Worm (Caenorhabditis elegans): ENCODE measurements around the gene smg-4.

smg-4 gene

DNA sequence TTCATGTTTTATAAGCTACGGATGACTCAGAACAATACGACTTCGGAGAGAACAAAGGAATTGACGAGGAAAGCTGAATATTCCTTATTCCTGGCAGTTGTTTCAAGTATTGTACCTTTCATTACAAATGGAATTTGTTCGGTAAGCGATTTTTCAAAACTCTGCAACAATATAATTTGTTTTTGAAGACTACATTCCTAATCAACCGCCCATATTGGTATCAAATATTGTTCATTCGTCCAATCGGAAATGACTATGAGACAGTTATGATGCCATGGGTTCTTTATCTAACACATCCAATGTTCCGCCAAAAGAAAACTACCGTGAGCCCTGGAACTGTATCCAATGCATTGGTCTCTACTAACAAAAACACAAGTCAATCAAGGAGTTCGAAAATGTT lies 34.7 kb upstream of the smg-4 start:
- TF ChIP-seq mls-2 (tag; optimal IDR thresholded peaks at IDR 0.05) = no peak
- no peak for TF ChIP-seq bed-3 (GFP tag; optimal IDR thresholded peaks at IDR 0.05)
- TF ChIP-seq ceh-43 (GFP tag; optimal IDR thresholded peaks at IDR 0.05) = no peak
- TF ChIP-seq nhr-28 (tag; optimal IDR thresholded peaks at IDR 0.05) = no peak

DNA sequence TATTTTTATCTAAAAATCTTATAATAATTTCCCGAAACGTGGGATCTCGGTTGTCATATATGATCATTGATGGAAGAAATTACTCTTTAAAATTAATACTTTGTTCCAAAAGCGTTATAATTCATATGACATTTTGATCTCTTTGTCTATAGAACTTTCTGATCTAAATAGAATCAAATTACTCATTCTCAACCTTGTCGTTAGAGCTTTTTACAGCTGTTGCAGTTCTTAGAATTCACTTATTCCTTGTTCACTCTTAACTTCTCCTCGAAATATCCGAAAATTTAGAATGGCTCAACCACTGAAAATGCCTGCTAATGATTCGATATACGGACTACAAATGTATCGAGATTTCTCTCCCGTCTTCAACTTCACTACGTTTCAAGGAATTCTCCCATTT lies 33.6 kb upstream of the smg-4 start, which contains the start of gene sru-29:
TSS of gene sru-29 (plus strand) at position 301 of the 400 bp plus-strand sequence.
- no peak for TF ChIP-seq nhr-76 (tag; optimal IDR thresholded peaks at IDR 0.05)
- TF ChIP-seq M03D4.4 (tag; optimal IDR thresholded peaks at IDR 0.05) = no peak
- no peak for TF ChIP-seq ceh-83 (GFP tag; optimal IDR thresholded peaks at IDR 0.05)
- TF ChIP-seq blmp-1 (tag; optimal IDR thresholded peaks at IDR 0.05) = no peak
- TF ChIP-seq zip-8 (tag; optimal IDR thresholded peaks at IDR 0.05) = no peak
- TF ChIP-seq lin-13 (tag; optimal IDR thresholded peaks at IDR 0.05) = no peak

DNA sequence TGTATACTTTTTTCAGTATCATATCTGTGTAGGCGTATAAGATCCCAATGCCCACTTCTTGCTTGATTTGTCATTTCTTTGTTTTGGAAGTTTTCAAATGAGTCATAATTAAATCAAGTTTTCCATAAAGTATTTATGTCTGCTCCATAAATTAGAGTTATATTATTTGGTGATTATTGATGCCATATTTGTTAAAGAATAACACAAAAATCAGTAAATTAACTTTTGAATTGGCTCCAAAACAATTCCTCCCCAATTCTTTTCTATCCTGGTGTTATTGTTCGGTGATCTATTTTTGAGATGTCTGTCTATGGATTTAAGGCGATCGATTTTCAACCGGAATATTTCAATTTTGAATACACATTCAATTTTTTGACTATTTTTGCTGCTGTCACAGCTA lies 27.6 kb upstream of the smg-4 start, which contains the start of gene sru-37:
TSS of gene sru-37 (plus strand) at position 301 of the 400 bp plus-strand sequence.
- TF ChIP-seq mep-1 (tag; optimal IDR thresholded peaks at IDR 0.05) (no peak), ceh-43 (GFP tag; optimal IDR thresholded peaks at IDR 0.05) (no peak), elt-3 (tag; optimal IDR thresholded peaks at IDR 0.05) (no peak), nhr-28 (tag; optimal IDR thresholded peaks at IDR 0.05) (no peak), nhr-12 (tag; optimal IDR thresholded peaks at IDR 0.05) (no peak), unc-120 (tag; optimal IDR thresholded peaks at IDR 0.05; ENCODE audit: poor library complexity, severe bottlenecking) (no peak), unc-39 (tag; optimal IDR thresholded peaks at IDR 0.05) (no peak), nhr-76 (tag; optimal IDR thresholded peaks at IDR 0.05) (no peak), pha-4 (tag; optimal IDR thresholded peaks at IDR 0.05) (no peak)

DNA sequence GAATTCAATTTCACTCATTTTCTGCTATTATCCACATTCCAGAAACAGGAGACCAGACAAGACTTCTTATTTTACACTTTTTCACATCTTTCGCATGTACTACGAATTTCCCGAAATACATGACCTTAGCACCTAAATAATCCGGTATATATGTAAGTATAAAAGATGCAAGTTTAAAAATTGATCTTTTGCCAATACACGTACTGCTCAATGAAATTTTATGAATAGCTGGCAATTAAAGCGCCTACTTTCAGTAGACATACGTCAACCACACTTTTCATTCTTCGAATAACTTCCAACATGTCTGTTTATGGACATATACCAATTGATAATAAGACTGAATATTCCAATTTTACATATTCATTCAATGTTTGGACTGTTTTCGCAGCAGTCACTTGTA lies 25.6 kb upstream of the smg-4 start, which contains the start of gene sru-39:
TSS of gene sru-39 (plus strand) at position 301 of the 400 bp plus-strand sequence.
- TF ChIP-seq elt-3 (tag; optimal IDR thresholded peaks at IDR 0.05) (no peak), mab-5 (tag; optimal IDR thresholded peaks at IDR 0.05) (no peak), ham-2 (GFP tag; optimal IDR thresholded peaks at IDR 0.05) (no peak), ceh-39 (tag; optimal IDR thresholded peaks at IDR 0.05) (no peak), unc-120 (tag; optimal IDR thresholded peaks at IDR 0.05; ENCODE audit: poor library complexity, severe bottlenecking) (no peak), unc-62 (GFP tag; optimal IDR thresholded peaks at IDR 0.05) (no peak)

DNA sequence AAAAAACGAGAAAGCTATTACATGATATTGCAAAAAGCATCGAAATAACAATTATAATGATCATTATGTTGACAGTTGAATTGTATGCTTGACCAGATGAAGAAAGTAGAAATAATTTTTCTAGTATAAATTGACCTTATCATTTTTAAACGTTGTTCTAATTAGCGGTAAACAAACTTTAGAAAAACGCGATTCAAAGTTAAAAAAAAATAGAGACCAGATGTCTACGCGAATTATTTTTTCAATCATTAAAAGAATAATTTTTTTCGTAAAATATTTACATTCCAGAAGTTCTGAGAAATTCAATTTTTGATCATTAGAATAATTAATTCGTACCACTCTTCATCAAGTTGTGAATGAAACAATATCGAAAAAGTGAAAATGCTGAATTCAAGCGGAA lies 24.4 kb upstream of the smg-4 start, which contains the start of gene F46B6.10:
TSS of gene F46B6.10 (minus strand) at position 101 of the 400 bp plus-strand sequence.
- TF ChIP-seq sptf-1 (tag; optimal IDR thresholded peaks at IDR 0.05) = no peak

DNA sequence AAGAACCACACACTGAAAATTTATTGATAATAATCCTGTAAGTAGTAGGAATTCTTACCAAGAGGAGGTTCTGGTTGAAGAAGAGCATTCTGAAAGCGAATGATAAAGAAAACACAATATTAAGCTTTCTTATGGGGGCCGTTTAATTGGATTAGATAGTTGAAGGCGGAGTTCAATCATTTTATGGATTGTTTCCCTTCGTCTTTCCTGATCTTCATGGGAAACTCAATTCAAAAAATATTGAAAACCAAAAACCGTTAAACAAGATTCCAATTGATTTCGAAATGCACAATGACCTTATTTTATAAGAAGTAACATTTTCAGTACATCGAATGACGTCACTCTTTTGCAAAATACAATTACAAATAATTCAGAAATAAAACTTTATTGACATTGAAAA lies 21.5 kb upstream of the smg-4 start, which contains the start of gene F46B6.13:
TSS of gene F46B6.13 (minus strand) at position 101 of the 400 bp plus-strand sequence.
- TF ChIP-seq nhr-28 (tag; optimal IDR thresholded peaks at IDR 0.05) (no peak), mep-1 (tag; optimal IDR thresholded peaks at IDR 0.05) (no peak), unc-62 (GFP tag; optimal IDR thresholded peaks at IDR 0.05) (no peak), unc-120 (tag; optimal IDR thresholded peaks at IDR 0.05; ENCODE audit: poor library complexity, severe bottlenecking) (no peak), tbx-8 (GFP tag; optimal IDR thresholded peaks at IDR 0.05) (no peak), lsy-2 (tag; optimal IDR thresholded peaks at IDR 0.05) (no peak), lin-32 (GFP tag; optimal IDR thresholded peaks at IDR 0.05) (no peak), ham-2 (GFP tag; optimal IDR thresholded peaks at IDR 0.05) (no peak), mls-2 (tag; optimal IDR thresholded peaks at IDR 0.05) (no peak), hlh-1 (tag; optimal IDR thresholded peaks at IDR 0.05) (no peak), zip-8 (tag; optimal IDR thresholded peaks at IDR 0.05) (no peak), ceh-43 (GFP tag; optimal IDR thresholded peaks at IDR 0.05) (no peak), elt-3 (tag; optimal IDR thresholded peaks at IDR 0.05) (no peak), lin-13 (tag; optimal IDR thresholded peaks at IDR 0.05) (no peak)

DNA sequence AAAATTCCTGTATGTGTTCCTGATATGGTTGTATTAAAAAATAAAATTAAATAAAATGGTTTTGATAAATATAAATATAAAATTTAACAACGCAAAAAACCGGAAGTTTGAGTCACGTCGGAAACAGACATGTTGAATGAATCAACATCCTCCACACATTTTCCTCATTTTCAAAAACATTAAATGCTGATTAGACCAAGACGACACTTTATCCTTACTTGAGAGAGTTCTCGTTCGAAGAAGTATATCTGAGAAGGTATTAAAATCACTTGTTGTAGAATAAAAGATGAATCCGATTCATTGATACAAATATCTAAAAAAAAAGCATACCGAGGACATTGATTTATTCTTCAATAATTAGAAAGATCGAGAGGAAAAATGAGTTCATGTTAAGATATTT lies 20.7 kb upstream of the smg-4 start:
- TF ChIP-seq M03D4.4 (tag; optimal IDR thresholded peaks at IDR 0.05) (no peak), sptf-1 (tag; optimal IDR thresholded peaks at IDR 0.05) (no peak), ceh-39 (tag; optimal IDR thresholded peaks at IDR 0.05) (no peak), ceh-83 (GFP tag; optimal IDR thresholded peaks at IDR 0.05) (no peak), mls-2 (tag; optimal IDR thresholded peaks at IDR 0.05) (no peak), pha-4 (tag; optimal IDR thresholded peaks at IDR 0.05) (no peak), unc-62 (GFP tag; optimal IDR thresholded peaks at IDR 0.05) (no peak), ham-2 (GFP tag; optimal IDR thresholded peaks at IDR 0.05) (no peak), lsy-2 (tag; optimal IDR thresholded peaks at IDR 0.05) (no peak), unc-39 (tag; optimal IDR thresholded peaks at IDR 0.05) (no peak), nhr-28 (tag; optimal IDR thresholded peaks at IDR 0.05) (no peak)
